Worm (Caenorhabditis elegans): Measurements from ENCODE around the gene C18A3.7.
A peak's percentile ranks its signal among the peaks of the same experiment; 100 is the strongest.

Gene C18A3.7

ce11 chrII:5693893-5694292 lies 36.4 kb downstream of the C18A3.7 start, which contains the start of gene C25H3.3:
Gene C25H3.3, plus strand, starts transcription at chrII:5694193.
- TF ChIP-seq efl-1 (optimal IDR thresholded peaks at IDR 0.05) = no peak
- TF ChIP-seq efl-1 (GFP tag; optimal IDR thresholded peaks at IDR 0.05 in 1 of 2) = peak in 1 of 2 experiments; percentile 61
- no peak for TF ChIP-seq sup-37 (GFP tag; optimal IDR thresholded peaks at IDR 0.05)
- no peak for TF ChIP-seq unc-62 (GFP tag; optimal IDR thresholded peaks at IDR 0.05)
- no peak for TF ChIP-seq fkh-8 (tag; optimal IDR thresholded peaks at IDR 0.05)
- no peak for TF ChIP-seq pag-3 (tag; optimal IDR thresholded peaks at IDR 0.05; ENCODE audit: borderline replicate concordance, insufficient read depth)

ce11 chrII:5691216-5691771 lies 38.9 kb downstream of the C18A3.7 start, which contains the start of the genes ndub-5 and eif-2D:
Gene ndub-5, minus strand, starts transcription at chrII:5691353.
Gene eif-2D, plus strand, starts transcription at chrII:5691721.
- TF ChIP-seq grh-1 (GFP tag; IDR thresholded peaks at IDR 0.05) (no peak), xbp-1 (tag; optimal IDR thresholded peaks at IDR 0.05) (no peak), lsy-2 (tag; optimal IDR thresholded peaks at IDR 0.05) (peak in 1 of 2 experiments; percentile 36), lin-13 (GFP tag; optimal IDR thresholded peaks at IDR 0.05) (no peak), dpl-1 (GFP tag; optimal IDR thresholded peaks at IDR 0.05) (peak in 1 of 3 experiments; percentile 38), nhr-71 (tag; optimal IDR thresholded peaks at IDR 0.05) (peak; percentile 12), mdl-1 (tag; optimal IDR thresholded peaks at IDR 0.05) (no peak), efl-1 (optimal IDR thresholded peaks at IDR 0.05) (no peak), efl-1 (GFP tag; optimal IDR thresholded peaks at IDR 0.05 in 1 of 2) (peak in 1 of 2 experiments; percentile 79), mep-1 (tag; optimal IDR thresholded peaks at IDR 0.05) (no peak), lin-35 (GFP tag; optimal IDR thresholded peaks at IDR 0.05) (peak in 1 of 2 experiments; percentile 25), lin-39 (tag; optimal IDR thresholded peaks at IDR 0.05) (no peak), lir-3 (tag; optimal IDR thresholded peaks at IDR 0.05; ENCODE audit: poor library complexity) (no peak), C16A3.4 (tag; optimal IDR thresholded peaks at IDR 0.05) (no peak), lin-14 (GFP tag; optimal IDR thresholded peaks at IDR 0.05) (peak; percentile 19)

ce11 chrII:5688959-5689358 lies 41.3 kb downstream of the C18A3.7 start, which contains the start of gene C25H3.11:
Gene C25H3.11, minus strand, starts transcription at chrII:5689040.
- TF ChIP-seq nhr-71 (tag; optimal IDR thresholded peaks at IDR 0.05) (peak; percentile 40), lin-15B (tag; optimal IDR thresholded peaks at IDR 0.05) (peak; percentile 15), swsn-7 (tag; optimal IDR thresholded peaks at IDR 0.05) (peak; percentile 3), mep-1 (tag; optimal IDR thresholded peaks at IDR 0.05) (peak; percentile 31), sox-4 (tag; optimal IDR thresholded peaks at IDR 0.05) (no peak), elt-2 (tag; optimal IDR thresholded peaks at IDR 0.05) (peak; percentile 34), nhr-20 (tag; optimal IDR thresholded peaks at IDR 0.05) (peak; percentile 31), mdl-1 (tag; optimal IDR thresholded peaks at IDR 0.05) (peak in 1 of 2 experiments; percentile 32), egl-13 (tag; optimal IDR thresholded peaks at IDR 0.05) (no peak), C16A3.4 (tag; optimal IDR thresholded peaks at IDR 0.05) (peak; percentile 24), nhr-90 (tag; optimal IDR thresholded peaks at IDR 0.05; ENCODE audit: poor library complexity) (peak; percentile 14), unc-130 (tag; optimal IDR thresholded peaks at IDR 0.05) (peak; percentile 6), fkh-4 (tag; optimal IDR thresholded peaks at IDR 0.05; ENCODE audit: borderline replicate concordance) (no peak), efl-1 (optimal IDR thresholded peaks at IDR 0.05) (peak in 1 of 2 experiments; percentile 3), efl-1 (GFP tag; optimal IDR thresholded peaks at IDR 0.05 in 1 of 2) (peak in 1 of 2 experiments; percentile 4), nhr-85 (tag) (peak; percentile 70), rnt-1 (tag; optimal IDR thresholded peaks at IDR 0.05) (peak; percentile 26), lsy-2 (tag; optimal IDR thresholded peaks at IDR 0.05) (peak; percentile 11 to 14), lin-14 (GFP tag; optimal IDR thresholded peaks at IDR 0.05) (peak; percentile 56), dpl-1 (GFP tag; optimal IDR thresholded peaks at IDR 0.05) (peak in 2 of 3 experiments; percentile 9 to 27), lin-35 (GFP tag; optimal IDR thresholded peaks at IDR 0.05) (peak in 1 of 2 experiments; percentile 40), tbx-2 (tag; optimal IDR thresholded peaks at IDR 0.05) (no peak), snu-23 (GFP tag; optimal IDR thresholded peaks at IDR 0.05) (peak; percentile 53), dsc-1 (tag; optimal IDR thresholded peaks at IDR 0.05) (peak; percentile 9), nhr-237 (tag; optimal IDR thresholded peaks at IDR 0.05) (no peak)

ce11 chrII:5680703-5681102 lies 49.5 kb downstream of the C18A3.7 start, which contains the start of gene flp-27:
Gene flp-27, plus strand, starts transcription at chrII:5681003.
- TF ChIP-seq egl-13 (tag; optimal IDR thresholded peaks at IDR 0.05) (no peak), mef-2 (tag; optimal IDR thresholded peaks at IDR 0.05) (no peak), mep-1 (tag; optimal IDR thresholded peaks at IDR 0.05) (no peak), snpc-4 (tag; optimal IDR thresholded peaks at IDR 0.05) (no peak)
